Worm (Caenorhabditis elegans): Measurements from ENCODE around the gene F34D10.8.

ce11 chrIII:3742090-3742489 lies 11.5 kb downstream of the F34D10.8 start:
- no peak for TF ChIP-seq ama-1 (optimal IDR thresholded peaks at IDR 0.05)
- TF ChIP-seq F13C5.2 (tag; optimal IDR thresholded peaks at IDR 0.05) = no peak
- no peak for TF ChIP-seq hnd-1 (tag; optimal IDR thresholded peaks at IDR 0.05)
- TF ChIP-seq hmbx-1 (tag; optimal IDR thresholded peaks at IDR 0.05) = no peak
- no peak for TF ChIP-seq tra-4 (tag; optimal IDR thresholded peaks at IDR 0.05)
- no peak for TF ChIP-seq ceh-13 (GFP tag; optimal IDR thresholded peaks at IDR 0.05)
